ENCODE assay signal across 1 fruit fly cellular context in the genomic region with DNA sequence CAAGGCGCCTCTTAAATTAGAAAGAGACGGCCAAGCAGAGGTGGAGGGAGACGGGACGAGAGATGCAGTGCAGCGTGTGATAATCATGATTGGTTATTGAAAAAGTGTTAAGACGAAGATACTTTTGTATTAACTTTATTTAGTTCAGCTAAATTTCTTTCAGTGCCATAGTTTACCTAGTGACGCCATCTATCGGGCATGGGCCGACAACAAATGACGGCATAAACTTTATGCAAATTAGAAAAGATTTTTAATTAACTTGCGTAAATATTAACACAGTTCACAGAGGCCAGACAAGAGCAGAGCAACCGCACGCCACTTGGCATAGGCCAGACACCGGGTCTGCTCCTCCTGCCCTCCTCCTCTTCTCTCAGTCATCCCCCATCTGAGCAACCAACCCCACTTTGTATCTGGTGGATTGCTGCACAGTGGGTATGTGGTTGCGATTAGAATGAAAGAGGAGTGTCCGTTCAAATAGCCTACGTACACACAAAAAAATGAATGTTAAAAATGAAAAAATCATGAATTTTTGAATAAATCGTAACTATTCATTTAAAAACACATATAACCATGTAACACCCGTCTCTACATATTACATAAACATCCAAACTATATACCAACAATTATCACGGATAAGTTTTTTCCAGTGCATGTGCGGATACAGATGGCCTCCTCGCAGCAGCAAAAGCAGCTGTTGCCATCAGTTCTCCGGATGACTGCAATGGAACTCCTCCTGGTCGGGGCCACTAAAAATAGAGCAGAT.
TF ChIP-seq lines count a peak whose summit lies in the region.

No protein-coding gene starts in this region.

TF ChIP-seq in whole organism, embryonic, 481 proteins besides CTCF, POLR2A, EP300 and RAD21 (continued from another document and continues in another):
- TF ChIP-seq lola (GFP tag; optimal IDR thresholded peaks at IDR 0.05; lab: Kevin White, UChicago) (peak in 1 of 3 experiments; percentile 81), dpn (GFP tag; optimal IDR thresholded peaks at IDR 0.05; lab: Kevin White, UChicago) (peak; percentile 76 to 82), Sin3A (optimal IDR thresholded peaks at IDR 0.05; lab: Kevin White, UChicago) (no peak), CG4282 (GFP tag; optimal IDR thresholded peaks at IDR 0.05; lab: Kevin White, UChicago) (peak; percentile 69), CG1233 (GFP tag; optimal IDR thresholded peaks at IDR 0.05; lab: Kevin White, UChicago) (peak; percentile 68), Mad (GFP tag; optimal IDR thresholded peaks at IDR 0.05; lab: Kevin White, UChicago) (peak; percentile 33), CG10274 (GFP tag; optimal IDR thresholded peaks at IDR 0.05; lab: Kevin White, UChicago) (no peak), dm (GFP tag; optimal IDR thresholded peaks at IDR 0.05; lab: Kevin White, UChicago) (peak; percentile 49), cwo (GFP tag; optimal IDR thresholded peaks at IDR 0.05; lab: Kevin White, UChicago) (peak; percentile 78), E2f2 (GFP tag; IDR thresholded peaks at IDR 0.05; lab: Robert Waterston, UW) (peak; percentile 53; the same call in 1 of the 2 replicates), CG15479 (GFP tag; optimal IDR thresholded peaks at IDR 0.05; lab: Kevin White, UChicago) (no peak), Optix (GFP tag; IDR thresholded peaks at IDR 0.05; lab: Robert Waterston, UW) (peak; percentile 67; the same call in 2 of the 3 replicates), CG11398 (GFP tag; optimal IDR thresholded peaks at IDR 0.05; lab: Kevin White, UChicago) (peak; percentile 26), Dip2 (GFP tag; IDR thresholded peaks at IDR 0.05; lab: Robert Waterston, UW) (no peak), sd (tag; optimal IDR thresholded peaks at IDR 0.05; lab: Kevin White, UChicago) (no peak), NK7.1 (GFP tag; optimal IDR thresholded peaks at IDR 0.05; lab: Kevin White, UChicago) (peak; percentile 76), vnd (GFP tag; IDR thresholded peaks at IDR 0.05; lab: Robert Waterston, UW; ENCODE audit: partially characterized antibody) (no peak), mirr (GFP tag; optimal IDR thresholded peaks at IDR 0.05; lab: Kevin White, UChicago) (no peak), CG17361 (GFP tag; IDR thresholded peaks at IDR 0.05; lab: Robert Waterston, UW) (no peak; the same call in 1 of the 3 replicates), CG14710 (tag; optimal IDR thresholded peaks at IDR 0.05; lab: Kevin White, UChicago) (peak; percentile 84), h (optimal IDR thresholded peaks at IDR 0.05; lab: Kevin White, UChicago) (no peak), zfh2 (GFP tag; optimal IDR thresholded peaks at IDR 0.05; lab: Kevin White, UChicago) (no peak), NFAT (GFP tag; IDR thresholded peaks at IDR 0.05; lab: Robert Waterston, UW) (peak; percentile 28; the same call in 1 of the 2 replicates), z (GFP tag; IDR thresholded peaks at IDR 0.05; lab: Robert Waterston, UW) (no peak), kni (GFP tag; optimal IDR thresholded peaks at IDR 0.05; lab: Kevin White, UChicago) (no peak), CG32767 (GFP tag; IDR thresholded peaks at IDR 0.05; lab: Robert Waterston, UW) (peak; percentile 79), CG5180 (GFP tag; optimal IDR thresholded peaks at IDR 0.05; lab: Kevin White, UChicago) (peak; percentile 64), CG17612 (GFP tag; IDR thresholded peaks at IDR 0.05; lab: Robert Waterston, UW) (no peak), NC2α (GFP tag; optimal IDR thresholded peaks at IDR 0.05; lab: Kevin White, UChicago) (peak; percentile 34), Hr78 (GFP tag; optimal IDR thresholded peaks at IDR 0.05; lab: Kevin White, UChicago) (no peak), fd102C (GFP tag; optimal IDR thresholded peaks at IDR 0.05; lab: Kevin White, UChicago) (no peak), unpg (GFP tag; optimal IDR thresholded peaks at IDR 0.05; lab: Kevin White, UChicago) (peak; percentile 88), chm (GFP tag; IDR thresholded peaks at IDR 0.05; lab: Robert Waterston, UW) (no peak), CG6813 (GFP tag; optimal IDR thresholded peaks at IDR 0.05; lab: Kevin White, UChicago) (peak; percentile 76), CG42726 (GFP tag; IDR thresholded peaks at IDR 0.05; lab: Robert Waterston, UW; ENCODE audit: partially characterized antibody) (no peak), pb (GFP tag; optimal IDR thresholded peaks at IDR 0.05; lab: Kevin White, UChicago) (peak; percentile 75), bsh (GFP tag; optimal IDR thresholded peaks at IDR 0.05; lab: Kevin White, UChicago) (peak; percentile 60 to 92), dati (GFP tag; IDR thresholded peaks at IDR 0.05; lab: Robert Waterston, UW) (peak; percentile 38; the same call in 1 of the 2 replicates), CG4617 (GFP tag; optimal IDR thresholded peaks at IDR 0.05; lab: Kevin White, UChicago; ENCODE audit: borderline replicate concordance) (peak; percentile 38), CG17829 (tag; optimal IDR thresholded peaks at IDR 0.05; lab: Kevin White, UChicago) (peak; percentile 83), Sry-δ (GFP tag; optimal IDR thresholded peaks at IDR 0.05; lab: Kevin White, UChicago) (peak; percentile 47), CG4854 (GFP tag; optimal IDR thresholded peaks at IDR 0.05; lab: Kevin White, UChicago) (peak; percentile 58), yki (optimal IDR thresholded peaks at IDR 0.05; lab: Kevin White, UChicago) (no peak), CG43689 (GFP tag; IDR thresholded peaks at IDR 0.05; lab: Robert Waterston, UW) (no peak), stwl (tag; optimal IDR thresholded peaks at IDR 0.05; lab: Kevin White, UChicago) (no peak), Jarid2 (GFP tag; optimal IDR thresholded peaks at IDR 0.05; lab: Kevin White, UChicago) (peak; percentile 57), ara (GFP tag; IDR thresholded peaks at IDR 0.05; lab: Robert Waterston, UW) (peak; percentile 72), Meics (GFP tag; optimal IDR thresholded peaks at IDR 0.05; lab: Kevin White, UChicago) (peak; percentile 78), lmd (GFP tag; IDR thresholded peaks at IDR 0.05; lab: Robert Waterston, UW) (peak; percentile 76), NC2β (GFP tag; optimal IDR thresholded peaks at IDR 0.05; lab: Kevin White, UChicago) (peak; percentile 72), CG12155 (GFP tag; optimal IDR thresholded peaks at IDR 0.05; lab: Kevin White, UChicago) (peak; percentile 73), CG17328 (GFP tag; IDR thresholded peaks at IDR 0.05; lab: Robert Waterston, UW) (peak; percentile 86; the same call in 1 of the 2 replicates), Opbp (GFP tag; IDR thresholded peaks at IDR 0.05; lab: Robert Waterston, UW; ENCODE audit: partially characterized antibody) (no peak), CG7839 (tag; optimal IDR thresholded peaks at IDR 0.05; lab: Kevin White, UChicago) (peak; percentile 87), insv (GFP tag; optimal IDR thresholded peaks at IDR 0.05; lab: Kevin White, UChicago) (no peak), CG30020 (tag; optimal IDR thresholded peaks at IDR 0.05; lab: Kevin White, UChicago) (no peak), CG18011 (GFP tag; optimal IDR thresholded peaks at IDR 0.05; lab: Kevin White, UChicago) (peak; percentile 30), sens (GFP tag; lab: Kevin White, UChicago) (peak; percentile 98), CG12104 (GFP tag; optimal IDR thresholded peaks at IDR 0.05; lab: Kevin White, UChicago) (peak; percentile 66), Pdp1 (GFP tag; optimal IDR thresholded peaks at IDR 0.05; lab: Kevin White, UChicago) (peak; percentile 82 to 83), trem (tag; optimal IDR thresholded peaks at IDR 0.05; lab: Kevin White, UChicago) (peak; percentile 62), ci (GFP tag; IDR thresholded peaks at IDR 0.05; lab: Robert Waterston, UW) (peak; percentile 92), CG15011 (GFP tag; optimal IDR thresholded peaks at IDR 0.05; lab: Kevin White, UChicago) (peak; percentile 41), CG12391 (tag; optimal IDR thresholded peaks at IDR 0.05; lab: Kevin White, UChicago) (no peak), C15 (GFP tag; IDR thresholded peaks at IDR 0.05; lab: Robert Waterston, UW) (0 out of 3 replicates have a peak, but pooled peaks have one; percentile 43), ase (GFP tag; IDR thresholded peaks at IDR 0.05; lab: Robert Waterston, UW) (peak; percentile 60), Aef1 (GFP tag; IDR thresholded peaks at IDR 0.05; lab: Robert Waterston, UW) (peak; percentile 70; the same call in 2 of the 3 replicates), fd64A (GFP tag; optimal IDR thresholded peaks at IDR 0.05; lab: Kevin White, UChicago) (peak; percentile 58), CG9797 (GFP tag; optimal IDR thresholded peaks at IDR 0.05; lab: Kevin White, UChicago) (no peak), Dad (GFP tag; optimal IDR thresholded peaks at IDR 0.05; lab: Kevin White, UChicago) (peak; percentile 75), PHDP (tag; optimal IDR thresholded peaks at IDR 0.05; lab: Kevin White, UChicago) (peak; percentile 86), CG17186 (GFP tag; optimal IDR thresholded peaks at IDR 0.05; lab: Kevin White, UChicago) (peak; percentile 37), HLH4C (GFP tag; IDR thresholded peaks at IDR 0.05; lab: Robert Waterston, UW; ENCODE audit: partially characterized antibody) (no peak), tll (GFP tag; optimal IDR thresholded peaks at IDR 0.05; lab: Kevin White, UChicago) (no peak), bigmax (GFP tag; optimal IDR thresholded peaks at IDR 0.05; lab: Kevin White, UChicago) (no peak), CG7372 (GFP tag; IDR thresholded peaks at IDR 0.05; lab: Robert Waterston, UW) (peak; percentile 67), sr (GFP tag; IDR thresholded peaks at IDR 0.05; lab: Robert Waterston, UW) (no peak), sna (GFP tag; IDR thresholded peaks at IDR 0.05; lab: Robert Waterston, UW; ENCODE audit: partially characterized antibody) (no peak), chif (GFP tag; optimal IDR thresholded peaks at IDR 0.05; lab: Kevin White, UChicago) (peak; percentile 84), Mes4 (GFP tag; optimal IDR thresholded peaks at IDR 0.05; lab: Kevin White, UChicago) (peak; percentile 64), Hsf (GFP tag; optimal IDR thresholded peaks at IDR 0.05; lab: Kevin White, UChicago) (peak; percentile 84), Ada2b (GFP tag; IDR thresholded peaks at IDR 0.05; lab: Robert Waterston, UW) (peak; percentile 68), CG17359 (tag; optimal IDR thresholded peaks at IDR 0.05; lab: Kevin White, UChicago) (peak; percentile 88), ac (GFP tag; optimal IDR thresholded peaks at IDR 0.05; lab: Kevin White, UChicago) (peak; percentile 54), CG16815 (GFP tag; optimal IDR thresholded peaks at IDR 0.05; lab: Kevin White, UChicago) (peak; percentile 63), CG1647 (GFP tag; optimal IDR thresholded peaks at IDR 0.05; lab: Kevin White, UChicago) (peak; percentile 73), inv (GFP tag; IDR thresholded peaks at IDR 0.05; lab: Robert Waterston, UW; ENCODE audit: partially characterized antibody) (no peak), CG10209 (GFP tag; optimal IDR thresholded peaks at IDR 0.05; lab: Kevin White, UChicago) (peak; percentile 73), nerfin-1 (tag; optimal IDR thresholded peaks at IDR 0.05; lab: Kevin White, UChicago) (peak; percentile 84), Scr (GFP tag; IDR thresholded peaks at IDR 0.05; lab: Robert Waterston, UW; ENCODE audit: partially characterized antibody) (no peak), Lim3 (GFP tag; IDR thresholded peaks at IDR 0.05; lab: Robert Waterston, UW) (peak; percentile 58; the same call in 1 of the 2 replicates), tio (GFP tag; optimal IDR thresholded peaks at IDR 0.05; lab: Kevin White, UChicago) (peak; percentile 79), CG32532 (GFP tag; IDR thresholded peaks at IDR 0.05; lab: Robert Waterston, UW) (peak; percentile 72), lab (GFP tag; optimal IDR thresholded peaks at IDR 0.05; lab: Kevin White, UChicago) (peak; percentile 87), CG11723 (GFP tag; optimal IDR thresholded peaks at IDR 0.05; lab: Kevin White, UChicago) (peak; percentile 32), CG9609 (GFP tag; optimal IDR thresholded peaks at IDR 0.05; lab: Kevin White, UChicago) (peak; percentile 84), fd96Cb (tag; optimal IDR thresholded peaks at IDR 0.05; lab: Kevin White, UChicago) (peak; percentile 87), CG17912 (GFP tag; optimal IDR thresholded peaks at IDR 0.05; lab: Kevin White, UChicago) (peak; percentile 9), Hmr (GFP tag; optimal IDR thresholded peaks at IDR 0.05; lab: Kevin White, UChicago) (peak; percentile 79), Neu2 (GFP tag; optimal IDR thresholded peaks at IDR 0.05; lab: Kevin White, UChicago; ENCODE audit: borderline replicate concordance) (no peak), run (tag; optimal IDR thresholded peaks at IDR 0.05; lab: Kevin White, UChicago) (peak; percentile 73), CG16813 (GFP tag; IDR thresholded peaks at IDR 0.05; lab: Robert Waterston, UW; ENCODE audit: partially characterized antibody) (no peak), CG1529 (GFP tag; optimal IDR thresholded peaks at IDR 0.05; lab: Kevin White, UChicago) (peak; percentile 76), CG4424 (GFP tag; optimal IDR thresholded peaks at IDR 0.05; lab: Kevin White, UChicago) (peak; percentile 84), CG14860 (GFP tag; IDR thresholded peaks at IDR 0.05; lab: Robert Waterston, UW; ENCODE audit: partially characterized antibody) (no peak), CG6654 (GFP tag; optimal IDR thresholded peaks at IDR 0.05; lab: Kevin White, UChicago) (peak; percentile 61), tgo (GFP tag; IDR thresholded peaks at IDR 0.05; lab: Robert Waterston, UW) (peak; percentile 80), CG2199 (GFP tag; IDR thresholded peaks at IDR 0.05; lab: Robert Waterston, UW) (0 out of 3 replicates have a peak, but pooled peaks have one; percentile 49), ind (GFP tag; optimal IDR thresholded peaks at IDR 0.05; lab: Kevin White, UChicago) (peak; percentile 81), phol (tag; optimal IDR thresholded peaks at IDR 0.05; lab: Kevin White, UChicago) (peak; percentile 87), ftz-f1 (GFP tag; optimal IDR thresholded peaks at IDR 0.05; lab: Kevin White, UChicago) (no peak), hth (optimal IDR thresholded peaks at IDR 0.05; lab: Kevin White, UChicago) (no peak), Ravus (GFP tag; IDR thresholded peaks at IDR 0.05; lab: Robert Waterston, UW) (no peak), CG16779 (GFP tag; IDR thresholded peaks at IDR 0.05; lab: Robert Waterston, UW) (no peak), CG2889 (GFP tag; IDR thresholded peaks at IDR 0.05; lab: Robert Waterston, UW) (peak; percentile 61; the same call in 2 of the 3 replicates), sob (GFP tag; IDR thresholded peaks at IDR 0.05; lab: Robert Waterston, UW) (peak; percentile 81), Gug (GFP tag; IDR thresholded peaks at IDR 0.05; lab: Robert Waterston, UW) (peak; percentile 48; the same call in 1 of the 4 replicates), ap (GFP tag; IDR thresholded peaks at IDR 0.05; lab: Robert Waterston, UW) (peak; percentile 69; the same call in 1 of the 2 replicates), CG13296 (GFP tag; optimal IDR thresholded peaks at IDR 0.05; lab: Kevin White, UChicago) (peak; percentile 59), vvl (GFP tag; IDR thresholded peaks at IDR 0.05; lab: Robert Waterston, UW) (peak; percentile 90)
